Fruit fly (Drosophila melanogaster) whole organism, embryonic: ENCODE measurements around the gene CG11791.

Experiments
- ATbp ChIP-seq: fragments of 200-800 bp; sonication (Bioruptor generic); optimal IDR thresholded peaks from 2 replicates; lab custom pipeline; 2017; ENCODE audit warnings: missing biosample characterization, mild to moderate bottlenecking, missing genetic modification characterization, missing genetic modification reagents
- BEAF-32 ChIP-seq: fragments of 200-800 bp; sonication (Bioruptor generic); optimal IDR thresholded peaks from 3 replicates; lab custom pipeline; 2017; ENCODE audit warnings: missing biosample characterization, missing genetic modification characterization, mild to moderate bottlenecking, moderate library complexity, missing genetic modification reagents
- CG10462 ChIP-seq: fragments of 200-800 bp; sonication (Bioruptor generic); optimal IDR thresholded peaks from 2 replicates; lab custom pipeline; 2016; ENCODE audit warnings: missing biosample characterization, missing genetic modification characterization
- CG11085 ChIP-seq: fragments of 200-800 bp; sonication (Bioruptor generic); IDR thresholded peaks from 2 replicates; pipeline ENCODE4 v1.3.6; 2022; ENCODE audit warnings: missing biosample characterization, missing genetic modification characterization
- CG12942 ChIP-seq: fragments of 200-800 bp; sonication (Bioruptor generic); optimal IDR thresholded peaks from 3 replicates; lab custom pipeline; 2016; ENCODE audit warnings: missing biosample characterization, missing genetic modification characterization
- CG14050 ChIP-seq: fragments of 200-800 bp; sonication (Bioruptor generic); IDR thresholded peaks from 3 replicates; pipeline ENCODE4 v1.3.6; 2022; ENCODE audit warnings: missing biosample characterization, missing genetic modification characterization
- CG14667 ChIP-seq: fragments of 200-800 bp; sonication (Bioruptor generic); IDR thresholded peaks from 2 replicates; pipeline ENCODE4 v1.3.6; 2022; ENCODE audit warnings: missing biosample characterization, missing genetic modification characterization
- CG15073 ChIP-seq: fragments of 200-800 bp; sonication (Bioruptor generic); optimal IDR thresholded peaks from 2 replicates; lab custom pipeline; 2016; ENCODE audit warnings: missing biosample characterization, missing genetic modification characterization
- CG15479 ChIP-seq: fragments of 200-800 bp; sonication (Bioruptor generic); optimal IDR thresholded peaks from 3 replicates; lab custom pipeline; 2019; ENCODE audit warnings: missing biosample characterization, mild to moderate bottlenecking, missing genetic modification characterization, moderate library complexity
- CG16779 ChIP-seq: fragments of 200-800 bp; sonication (Bioruptor generic); IDR thresholded peaks from 2 replicates; pipeline ENCODE4 v1.3.6; 2022; ENCODE audit warnings: missing biosample characterization, missing genetic modification characterization
- CG16815 ChIP-seq: fragments of 200-800 bp; sonication (Bioruptor generic); optimal IDR thresholded peaks from 3 replicates; lab custom pipeline; 2017; ENCODE audit warnings: missing biosample characterization, mild to moderate bottlenecking, missing genetic modification characterization
- CG17328 ChIP-seq: fragments of 200-800 bp; sonication (Bioruptor generic); IDR thresholded peaks from 2 replicates; pipeline ENCODE4 v1.3.6; 2022; ENCODE audit warnings: missing biosample characterization, missing genetic modification characterization
- CG17802 ChIP-seq: fragments of 200-800 bp; sonication (Bioruptor generic); optimal IDR thresholded peaks from 2 replicates; lab custom pipeline; 2018; ENCODE audit warnings: missing biosample characterization, mild to moderate bottlenecking, missing genetic modification characterization, moderate library complexity
- CG18262 ChIP-seq: fragments of 200-800 bp; optimal IDR thresholded peaks from 3 replicates; lab custom pipeline; 2019; ENCODE audit warnings: missing biosample characterization, mild to moderate bottlenecking, missing genetic modification characterization, moderate library complexity
- CG2199 ChIP-seq: fragments of 200-800 bp; sonication (Bioruptor generic); IDR thresholded peaks from 3 replicates; pipeline ENCODE4 v1.3.6; 2022; ENCODE audit warnings: missing biosample characterization, missing genetic modification characterization
- CG32767 ChIP-seq: fragments of 200-800 bp; sonication (Bioruptor generic); IDR thresholded peaks from 2 replicates; pipeline ENCODE4 v1.3.6; 2022; ENCODE audit warnings: missing biosample characterization, missing genetic modification characterization
- CG3726 ChIP-seq: fragments of 200-800 bp; sonication (Bioruptor generic); IDR thresholded peaks from 3 replicates; pipeline ENCODE4, ENCODE4 v1.3.6; 2022; ENCODE audit warnings: missing biosample characterization, missing genetic modification characterization
- CG4282 ChIP-seq: fragments of 200-800 bp; sonication (Bioruptor generic); optimal IDR thresholded peaks from 2 replicates; lab custom pipeline; 2016; ENCODE audit warnings: missing biosample characterization, missing genetic modification characterization
- CG4404 ChIP-seq: fragments of 200-800 bp; sonication (Bioruptor generic); IDR thresholded peaks from 2 replicates; pipeline ENCODE4 v1.3.6; 2022; ENCODE audit warnings: missing biosample characterization, missing genetic modification characterization
- CG4707 ChIP-seq: fragments of 200-800 bp; sonication (Bioruptor generic); optimal IDR thresholded peaks from 2 replicates; lab custom pipeline; 2018; ENCODE audit warnings: missing biosample characterization, mild to moderate bottlenecking, missing genetic modification characterization, moderate library complexity
- CG8478 ChIP-seq: fragments of >200 bp; optimal IDR thresholded peaks from 2 replicates; lab custom pipeline; 2018
- CkIIα-i1 ChIP-seq: fragments of 200-800 bp; sonication (Bioruptor generic); IDR thresholded peaks from 2 replicates; pipeline ENCODE4 v1.3.6; 2022; ENCODE audit warnings: missing biosample characterization, missing genetic modification characterization
- Doc2 ChIP-seq: fragments of 200-800 bp; sonication (Bioruptor generic); IDR thresholded peaks from 2 replicates; pipeline ENCODE4 v1.3.6; 2022; ENCODE audit warnings: missing biosample characterization, missing genetic modification characterization
- Doc3 ChIP-seq: fragments of 200-800 bp; sonication (Bioruptor generic); IDR thresholded peaks from 3 replicates; pipeline ENCODE4 v1.3.6; 2022; ENCODE audit warnings: missing biosample characterization, missing genetic modification characterization; ENCODE audit not compliant: partially characterized antibody
- Hmx ChIP-seq: fragments of 200-800 bp; sonication (Bioruptor generic); optimal IDR thresholded peaks from 2 replicates; lab custom pipeline; 2016; ENCODE audit warnings: missing biosample characterization, missing genetic modification characterization
- Jarid2 ChIP-seq: fragments of 200-800 bp; sonication (Bioruptor generic); optimal IDR thresholded peaks from 3 replicates; lab custom pipeline; 2017; ENCODE audit warnings: mild to moderate bottlenecking, missing biosample characterization, missing genetic modification reagents, missing genetic modification characterization
- Meics ChIP-seq: fragments of 200-800 bp; sonication (Bioruptor generic); optimal IDR thresholded peaks from 2 replicates; lab custom pipeline; 2017; ENCODE audit warnings: missing biosample characterization, mild to moderate bottlenecking, missing genetic modification characterization
- Opbp ChIP-seq: fragments of 200-800 bp; sonication (Bioruptor generic); IDR thresholded peaks from 3 replicates; pipeline ENCODE4 v1.3.6; 2022; ENCODE audit warnings: missing biosample characterization, missing genetic modification characterization; ENCODE audit not compliant: partially characterized antibody
- PHDP ChIP-seq: fragments of 200-800 bp; sonication (Bioruptor generic); optimal IDR thresholded peaks from 3 replicates; lab custom pipeline; 2018; ENCODE audit warnings: missing biosample characterization, mild to moderate bottlenecking, missing genetic modification characterization, moderate library complexity
- Ptx1 ChIP-seq: fragments of 200-800 bp; sonication (Bioruptor generic); IDR thresholded peaks from 2 replicates; pipeline ENCODE4 v1.3.6; 2022; ENCODE audit warnings: missing biosample characterization, missing genetic modification characterization
- Ravus ChIP-seq: fragments of 200-800 bp; sonication (Bioruptor generic); IDR thresholded peaks from 2 replicates; pipeline ENCODE4 v1.3.6; 2022; ENCODE audit warnings: missing biosample characterization, missing genetic modification characterization
- Ssrp ChIP-seq: fragments of 200-800 bp; sonication (Bioruptor generic); optimal IDR thresholded peaks from 2 replicates; lab custom pipeline; 2018; ENCODE audit warnings: missing biosample characterization, mild to moderate bottlenecking, missing genetic modification characterization, moderate library complexity
- TFAM ChIP-seq: fragments of 200-800 bp; sonication (Bioruptor generic); optimal IDR thresholded peaks from 2 replicates; lab custom pipeline; 2017; ENCODE audit warnings: missing biosample characterization, missing genetic modification characterization, inconsistent platforms
- az2 ChIP-seq: fragments of 200-800 bp; sonication (Bioruptor generic); optimal IDR thresholded peaks from 3 replicates; lab custom pipeline; 2016; ENCODE audit warnings: missing biosample characterization, missing genetic modification characterization
- chif ChIP-seq, 2 experiments: fragments of 200-800 bp; sonication (Bioruptor generic); optimal IDR thresholded peaks; 3 replicates each; lab custom pipeline; 2016; ENCODE audit warnings: missing biosample characterization in 2 of 2, missing genetic modification characterization in 2 of 2
- dan ChIP-seq: fragments of 200-800 bp; sonication (Bioruptor generic); IDR thresholded peaks from 2 replicates; pipeline ENCODE4 v1.3.6; 2022; ENCODE audit warnings: missing biosample characterization, missing genetic modification characterization
- emc ChIP-seq: fragments of 200-800 bp; sonication (Bioruptor generic); optimal IDR thresholded peaks from 2 replicates; lab custom pipeline; 2016; ENCODE audit warnings: missing biosample characterization, missing genetic modification characterization
- fd102C ChIP-seq: fragments of 200-800 bp; sonication (Bioruptor generic); optimal IDR thresholded peaks from 2 replicates; lab custom pipeline; 2018; ENCODE audit warnings: missing biosample characterization, mild to moderate bottlenecking, missing genetic modification characterization, moderate library complexity
- fru ChIP-seq: fragments of >200 bp; optimal IDR thresholded peaks from 2 replicates; lab custom pipeline; 2017
- gem ChIP-seq: fragments of 200-800 bp; sonication (Bioruptor generic); optimal IDR thresholded peaks from 2 replicates; lab custom pipeline; 2019; ENCODE audit warnings: missing biosample characterization, mild to moderate bottlenecking, missing genetic modification characterization, moderate library complexity
- h ChIP-seq: fragments of >200 bp; optimal IDR thresholded peaks from 2 replicates; lab custom pipeline; 2017
- ken ChIP-seq: fragments of 200-800 bp; sonication (Bioruptor generic); IDR thresholded peaks from 3 replicates; pipeline ENCODE4 v1.3.6; 2022; ENCODE audit warnings: missing biosample characterization, missing genetic modification characterization
- klu ChIP-seq: fragments of 200-800 bp; sonication (Bioruptor generic); IDR thresholded peaks from 2 replicates; pipeline ENCODE4 v1.3.6; 2022; ENCODE audit warnings: missing biosample characterization, missing genetic modification characterization
- lola ChIP-seq, 3 experiments: fragments of >200 bp in 2 of 3; fragments of 200-800 bp in 1 of 3; sonication (Bioruptor generic) in 1 of 3; optimal IDR thresholded peaks; 2 replicates each; lab custom pipeline; 2017 to 2019; ENCODE audit warnings: missing biosample characterization in 3 of 3, missing genetic modification characterization in 3 of 3, mild to moderate bottlenecking in 1 of 3, moderate library complexity in 1 of 3
- phol ChIP-seq: fragments of 200-800 bp; sonication (Bioruptor generic); optimal IDR thresholded peaks from 3 replicates; lab custom pipeline; 2018; ENCODE audit warnings: missing biosample characterization, mild to moderate bottlenecking, missing genetic modification characterization, moderate library complexity
- run ChIP-seq: fragments of 200-800 bp; sonication (Bioruptor generic); optimal IDR thresholded peaks from 3 replicates; lab custom pipeline; 2018; ENCODE audit warnings: missing biosample characterization, mild to moderate bottlenecking, missing genetic modification characterization
- schlank ChIP-seq: fragments of 200-800 bp; sonication (Bioruptor generic); optimal IDR thresholded peaks from 2 replicates; lab custom pipeline; 2018; ENCODE audit warnings: missing biosample characterization, mild to moderate bottlenecking, missing genetic modification characterization
- shn ChIP-seq: fragments of 200-800 bp; sonication (Bioruptor generic); optimal IDR thresholded peaks from 3 replicates; lab custom pipeline; 2016; ENCODE audit warnings: missing biosample characterization, missing genetic modification characterization
- tio ChIP-seq: fragments of 200-800 bp; sonication (Bioruptor generic); optimal IDR thresholded peaks from 2 replicates; lab custom pipeline; 2017; ENCODE audit warnings: missing biosample characterization, missing genetic modification characterization, inconsistent platforms
- tll ChIP-seq, 2 experiments: fragments of 200-800 bp in 1 of 2; fragments of >200 bp in 1 of 2; sonication (Bioruptor generic) in 1 of 2; optimal IDR thresholded peaks; 2 replicates each; lab custom pipeline; 2017 to 2019; ENCODE audit warnings: missing biosample characterization in 2 of 2, missing genetic modification characterization in 2 of 2, mild to moderate bottlenecking in 1 of 2, moderate library complexity in 1 of 2

The CG11791 gene

DNA sequence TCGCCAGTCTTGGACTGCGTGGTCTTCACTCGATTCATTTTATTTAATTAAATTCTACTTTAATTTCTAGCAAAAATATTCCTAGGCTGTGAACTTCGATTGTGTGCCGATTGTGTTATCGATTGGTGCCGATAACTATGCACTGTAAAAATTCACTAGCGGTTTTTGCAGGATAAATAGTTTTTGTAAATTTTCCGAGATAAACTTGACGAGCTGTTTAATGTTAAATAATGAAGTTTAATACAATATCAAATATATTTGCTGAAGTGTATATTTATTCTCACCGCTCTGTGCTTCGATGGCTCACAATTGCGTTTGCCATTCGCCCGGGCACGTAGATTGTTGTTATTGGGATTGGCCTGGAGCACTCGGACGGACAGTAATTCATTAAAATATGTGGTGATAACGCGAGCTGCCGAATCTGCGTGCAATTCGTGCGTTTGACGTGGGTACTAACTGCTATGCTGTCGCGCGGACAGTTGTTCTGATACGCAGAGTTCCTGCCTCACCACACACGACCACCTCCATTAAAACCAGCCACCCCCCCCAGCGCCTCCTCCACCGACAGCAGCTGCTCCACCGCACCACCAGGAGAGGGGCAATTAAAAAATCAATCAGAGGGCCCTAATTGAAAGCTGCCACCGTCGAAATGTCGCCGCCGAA is 24.4 kb upstream of the CG11791 start, which contains the start of the genes EMC6 and Hr96 (continued):
- TF ChIP-seq ken (GFP tag; lab: Robert Waterston, UW), result peak; percentile 96
- TF ChIP-seq CG14050 (GFP tag; lab: Robert Waterston, UW), result peak; percentile 91
- TF ChIP-seq CG16779 (GFP tag; lab: Robert Waterston, UW), result peak; percentile 93
- TF ChIP-seq Ssrp (tag; lab: Kevin White, UChicago), result peak; percentile 91
- peak; percentile 63 for TF ChIP-seq fd102C (GFP tag; lab: Kevin White, UChicago)
- TF ChIP-seq CG15073 (GFP tag; lab: Kevin White, UChicago), result peak; percentile 54
- TF ChIP-seq gem (tag; lab: Kevin White, UChicago), result peak; percentile 96
- peak; percentile 86 for TF ChIP-seq shn (GFP tag; lab: Kevin White, UChicago)
- TF ChIP-seq CG2199, result peak; percentile 87; the same call in 2 of the 3 replicates
- peak; percentile 76 for TF ChIP-seq Ravus (GFP tag; lab: Robert Waterston, UW)
- peak; percentile 93 for TF ChIP-seq CG12942 (GFP tag; lab: Kevin White, UChicago)
- TF ChIP-seq phol (tag; lab: Kevin White, UChicago), result peak; percentile 94
- peak; percentile 85 for TF ChIP-seq CG4404 (GFP tag; lab: Robert Waterston, UW)
- TF ChIP-seq CG8478 (lab: Kevin White, UChicago), result no peak
- TF ChIP-seq CG17802, result peak; percentile 82
- TF ChIP-seq TFAM, result peak; percentile 68
- peak; percentile 87 for TF ChIP-seq CG32767 (GFP tag; lab: Robert Waterston, UW)
- TF ChIP-seq CG14667 (GFP tag; lab: Robert Waterston, UW), result peak; percentile 88
- peak; percentile 88 for TF ChIP-seq klu
- peak; percentile 76 for TF ChIP-seq run (tag; lab: Kevin White, UChicago)
- TF ChIP-seq az2, result peak; percentile 94
- peak; percentile 45; the same call in 1 of the 2 replicates for TF ChIP-seq CkIIα-i1 (GFP tag; lab: Robert Waterston, UW)
- peak; percentile 88 for TF ChIP-seq CG10462
- peak; percentile 61; the same call in 1 of the 2 replicates for TF ChIP-seq Doc2 (GFP tag; lab: Robert Waterston, UW)
- TF ChIP-seq chif (GFP tag; optimal IDR thresholded peaks at IDR 0.05; lab: Kevin White, UChicago), result peak; percentile 89 to 94
- TF ChIP-seq lola (GFP tag; optimal IDR thresholded peaks at IDR 0.05; lab: Kevin White, UChicago), result peak in 1 of 3 experiments; percentile 90
- no peak for TF ChIP-seq tio (GFP tag; lab: Kevin White, UChicago)
- TF ChIP-seq CG16815 (GFP tag; lab: Kevin White, UChicago), result peak; percentile 88
- peak; percentile 87 for TF ChIP-seq CG4282 (GFP tag; lab: Kevin White, UChicago)
- TF ChIP-seq Doc3 (GFP tag; lab: Robert Waterston, UW), result peak; percentile 55; the same call in 1 of the 3 replicates
- TF ChIP-seq PHDP, result peak; percentile 92
- TF ChIP-seq CG17328, result peak; percentile 93
- peak; percentile 89 for TF ChIP-seq CG18262 (tag; lab: Kevin White, UChicago)
- TF ChIP-seq emc, result peak; percentile 82
- peak; percentile 66 for TF ChIP-seq BEAF-32
- peak; percentile 65; the same call in 1 of the 3 replicates for TF ChIP-seq Opbp (GFP tag; lab: Robert Waterston, UW)
- TF ChIP-seq Ptx1, result peak; percentile 95
- TF ChIP-seq ATbp (GFP tag; lab: Kevin White, UChicago), result peak; percentile 84
- peak; percentile 65 for TF ChIP-seq dan (GFP tag; lab: Robert Waterston, UW)
- TF ChIP-seq CG11085 (GFP tag; lab: Robert Waterston, UW), result peak; percentile 90
- TF ChIP-seq h (lab: Kevin White, UChicago), result no peak
- TF ChIP-seq Meics (GFP tag; lab: Kevin White, UChicago), result peak; percentile 94
- TF ChIP-seq CG3726 (GFP tag; lab: Robert Waterston, UW), result peak; percentile 89
- TF ChIP-seq fru (lab: Kevin White, UChicago), result no peak
- TF ChIP-seq CG4707 (GFP tag; lab: Kevin White, UChicago), result peak; percentile 72
- peak; percentile 87 for TF ChIP-seq schlank (tag; lab: Kevin White, UChicago)
- no peak for TF ChIP-seq Jarid2
- peak in 1 of 2 experiments; percentile 34 for TF ChIP-seq tll (GFP tag; optimal IDR thresholded peaks at IDR 0.05; lab: Kevin White, UChicago)
- peak; percentile 75 for TF ChIP-seq Hmx
- TF ChIP-seq CG15479 (GFP tag; lab: Kevin White, UChicago), result no peak
